Worm (Caenorhabditis elegans) whole organism, midembryonic: ENCODE measurements around the gene pqn-29.

ENCODE experiments used
- T22C8.4 ChIP-seq: fragments of 200-800 bp; sonication (Bioruptor generic); IDR thresholded peaks from 2 replicates; pipeline ENCODE4 v1.3.6; 2022; ENCODE audit warnings: missing genetic modification characterization, missing compliant biosample characterization
- cog-1 ChIP-seq: sonication (generic microtip); optimal IDR thresholded peaks from 2 replicates; lab custom pipeline; 2016; ENCODE audit warnings: missing genetic modification characterization, missing compliant biosample characterization
- flt-1 ChIP-seq: fragments of 200-800 bp; sonication (Bioruptor generic); IDR thresholded peaks from 2 replicates; pipeline ENCODE4 v1.3.6; 2022; ENCODE audit warnings: missing genetic modification characterization, missing compliant biosample characterization
- tab-1 ChIP-seq: fragments of 200-800 bp; sonication (Bioruptor generic); IDR thresholded peaks from 2 replicates; pipeline ENCODE4 v1.3.6; 2022; ENCODE audit warnings: missing genetic modification characterization, missing compliant biosample characterization
- ztf-29 ChIP-seq: fragments of 200-800 bp; sonication (Bioruptor generic); IDR thresholded peaks from 2 replicates; pipeline ENCODE4 v1.3.6; 2022; ENCODE audit warnings: missing genetic modification reagents, missing genetic modification characterization, missing compliant biosample characterization

DNA sequence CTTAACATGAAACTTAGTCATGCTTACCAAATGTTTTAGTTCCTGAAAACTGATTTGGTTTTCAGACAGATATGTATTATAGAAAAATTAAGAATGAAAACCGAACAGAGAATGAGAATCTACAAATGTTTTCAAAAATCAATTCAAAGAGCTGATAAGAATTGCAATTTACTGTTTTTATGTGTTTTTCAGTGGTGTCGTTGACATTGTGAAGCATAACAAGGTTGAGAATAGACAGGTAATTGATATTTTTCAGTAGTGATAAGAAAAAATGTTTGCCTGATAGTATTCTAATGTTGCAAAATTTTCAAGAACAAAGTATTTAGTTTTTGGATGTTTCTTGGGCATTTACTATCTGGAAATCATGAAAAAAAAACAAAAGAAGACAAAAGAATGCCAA lies 2.9 kb downstream of the pqn-29 start, which contains the start of gene pfas-1:
- no peak for TF ChIP-seq T22C8.4
- TF ChIP-seq tab-1 = no peak
- TF ChIP-seq cog-1 = no peak
- no peak for TF ChIP-seq ztf-29
- TF ChIP-seq flt-1 (GFP tag; lab: Robert Waterston, UW) = no peak
